Worm (Caenorhabditis elegans) whole organism, young adult: ENCODE results near the gene srz-15.

Source experiments
- ama-1 ChIP-seq, 3 experiments: fragments of 150-350 bp in 1 of 3; sonication (generic microtip) in 2 of 3; optimal IDR thresholded peaks; 2 replicates each; lab custom pipeline; 2014 to 2018; ENCODE audit warnings: missing biosample characterization in 2 of 3, missing genetic modification characterization in 2 of 3, missing genetic modification reagents in 2 of 3
- egrh-3 ChIP-seq: fragments of 200-800 bp; sonication (Bioruptor generic); IDR thresholded peaks from 2 replicates; pipeline ENCODE4 v1.3.6; 2022; ENCODE audit warnings: missing genetic modification reagents, missing genetic modification characterization, missing compliant biosample characterization
- fkh-3 ChIP-seq: sonication (generic microtip); optimal IDR thresholded peaks from 2 replicates; lab custom pipeline; 2016; ENCODE audit warnings: mild to moderate bottlenecking, missing genetic modification characterization, missing compliant biosample characterization
- pbrm-1 ChIP-seq: fragments of 200-800 bp; sonication (Bioruptor generic); IDR thresholded peaks from 2 replicates; pipeline ENCODE4 v1.3.6; 2022; ENCODE audit warnings: missing genetic modification reagents, missing genetic modification characterization, missing compliant biosample characterization
- unc-62 ChIP-seq: fragments of 150-350 bp; optimal IDR thresholded peaks from 2 replicates; lab custom pipeline; 2014; ENCODE audit warnings: missing biosample characterization, missing genetic modification reagents, missing genetic modification characterization

- TF ChIP-seq ama-1 (optimal IDR thresholded peaks at IDR 0.05; lab: Kevin White, UChicago) (no peak), ama-1 (GFP tag; optimal IDR thresholded peaks at IDR 0.05; lab: Kevin White, UChicago) (no peak), pbrm-1 (no peak), fkh-3 (tag; lab: Kevin White, UChicago) (no peak), egrh-3 (GFP tag; lab: Robert Waterston, UW) (no peak), unc-62 (no peak)
Measured at ce11 chrIV:12909871-12910270, 5.7 kb upstream of the srz-15 start, which contains the start of gene K08D8.4.
